Worm (Caenorhabditis elegans) whole organism, mixed stage, embryonic: ENCODE measurements around the gene gldi-8.
A peak's percentile ranks its signal among the peaks of the same experiment; 100 is the strongest.

Experiments used
- M03D4.4 ChIP-seq: sonication (generic microtip); optimal IDR thresholded peaks from 2 replicates; lab custom pipeline; 2017; ENCODE audit warnings: mild to moderate bottlenecking, missing genetic modification characterization, missing compliant biosample characterization
- bed-3 ChIP-seq: fragments of 200-800 bp; sonication (Bioruptor generic); optimal IDR thresholded peaks from 3 replicates; lab custom pipeline; 2018; ENCODE audit warnings: mild to moderate bottlenecking, missing genetic modification characterization, moderate library complexity, missing compliant biosample characterization
- blmp-1 ChIP-seq: fragments of 150-350 bp; optimal IDR thresholded peaks from 2 replicates; lab custom pipeline; 2014; ENCODE audit warnings: missing biosample characterization, missing genetic modification characterization
- ceh-39 ChIP-seq: fragments of 150-350 bp; optimal IDR thresholded peaks from 2 replicates; lab custom pipeline; 2014; ENCODE audit warnings: missing biosample characterization, missing genetic modification characterization
- ceh-43 ChIP-seq: fragments of 200-800 bp; sonication (Bioruptor generic); optimal IDR thresholded peaks from 2 replicates; lab custom pipeline; 2018; ENCODE audit warnings: mild to moderate bottlenecking, missing genetic modification characterization, moderate library complexity, missing compliant biosample characterization
- ceh-83 ChIP-seq: fragments of 200-800 bp; sonication (Bioruptor generic); optimal IDR thresholded peaks from 2 replicates; lab custom pipeline; 2018; ENCODE audit warnings: mild to moderate bottlenecking, missing genetic modification characterization, missing compliant biosample characterization
- ces-1 ChIP-seq: fragments of 150-350 bp; optimal IDR thresholded peaks from 2 replicates; lab custom pipeline; 2014; ENCODE audit warnings: missing biosample characterization, missing genetic modification reagents, missing genetic modification characterization
- cnd-1 ChIP-seq: fragments of 200-800 bp; sonication (Bioruptor generic); optimal IDR thresholded peaks from 2 replicates; lab custom pipeline; 2018; ENCODE audit warnings: mild to moderate bottlenecking, missing genetic modification characterization, missing compliant biosample characterization
- drap-1 ChIP-seq: fragments of 200-800 bp; sonication (Bioruptor generic); optimal IDR thresholded peaks from 3 replicates; lab custom pipeline; 2018; ENCODE audit warnings: mild to moderate bottlenecking, missing genetic modification characterization, missing compliant biosample characterization
- elt-1 ChIP-seq: sonication (generic microtip); optimal IDR thresholded peaks from 2 replicates; lab custom pipeline; 2017; ENCODE audit warnings: missing genetic modification characterization, mild to moderate bottlenecking, missing compliant biosample characterization, antibody characterized with exemption, moderate library complexity, borderline replicate concordance; ENCODE audit not compliant: insufficient read depth
- elt-3 ChIP-seq: fragments of 150-350 bp; optimal IDR thresholded peaks from 2 replicates; lab custom pipeline; 2014; ENCODE audit warnings: missing biosample characterization, missing genetic modification characterization
- flh-1 ChIP-seq: fragments of 200-800 bp; sonication (Bioruptor generic); optimal IDR thresholded peaks from 2 replicates; lab custom pipeline; 2018; ENCODE audit warnings: mild to moderate bottlenecking, missing genetic modification characterization, moderate library complexity, missing compliant biosample characterization
- ham-2 ChIP-seq: fragments of 200-800 bp; sonication (Bioruptor generic); optimal IDR thresholded peaks from 2 replicates; lab custom pipeline; 2018; ENCODE audit warnings: mild to moderate bottlenecking, missing genetic modification characterization, missing compliant biosample characterization
- hlh-1 ChIP-seq: fragments of 150-350 bp; optimal IDR thresholded peaks from 2 replicates; lab custom pipeline; 2014; ENCODE audit warnings: missing biosample characterization, missing genetic modification reagents, missing genetic modification characterization
- lin-13 ChIP-seq: fragments of 150-350 bp; optimal IDR thresholded peaks from 2 replicates; lab custom pipeline; 2014; ENCODE audit warnings: missing biosample characterization, missing genetic modification characterization
- lin-32 ChIP-seq: fragments of 200-800 bp; sonication (Bioruptor generic); optimal IDR thresholded peaks from 2 replicates; lab custom pipeline; 2018; ENCODE audit warnings: mild to moderate bottlenecking, missing genetic modification characterization, missing compliant biosample characterization
- lsy-2 ChIP-seq: fragments of 150-350 bp; optimal IDR thresholded peaks from 2 replicates; lab custom pipeline; 2014; ENCODE audit warnings: missing biosample characterization, missing genetic modification characterization
- mab-5 ChIP-seq: fragments of 150-350 bp; optimal IDR thresholded peaks from 2 replicates; lab custom pipeline; 2014; ENCODE audit warnings: missing biosample characterization, missing genetic modification characterization
- mep-1 ChIP-seq: fragments of 150-350 bp; optimal IDR thresholded peaks from 2 replicates; lab custom pipeline; 2017; ENCODE audit warnings: missing biosample characterization, missing genetic modification reagents, missing genetic modification characterization, inconsistent platforms
- mls-2 ChIP-seq: sonication (generic microtip); optimal IDR thresholded peaks from 2 replicates; lab custom pipeline; 2016; ENCODE audit warnings: mild to moderate bottlenecking, missing genetic modification characterization, moderate library complexity, missing compliant biosample characterization
- nhr-12 ChIP-seq: fragments of 150-350 bp; optimal IDR thresholded peaks from 2 replicates; lab custom pipeline; 2014; ENCODE audit warnings: missing biosample characterization, missing genetic modification characterization
- nhr-2 ChIP-seq: fragments of 150-350 bp; optimal IDR thresholded peaks from 2 replicates; lab custom pipeline; 2014; ENCODE audit warnings: missing biosample characterization, missing genetic modification characterization
- nhr-237 ChIP-seq: fragments of 150-350 bp; optimal IDR thresholded peaks from 2 replicates; lab custom pipeline; 2014; ENCODE audit warnings: missing biosample characterization, missing genetic modification characterization
- nhr-28 ChIP-seq: fragments of 150-350 bp; optimal IDR thresholded peaks from 2 replicates; lab custom pipeline; 2014; ENCODE audit warnings: missing biosample characterization, missing genetic modification characterization
- nhr-76 ChIP-seq: sonication (generic microtip); optimal IDR thresholded peaks from 2 replicates; lab custom pipeline; 2017; ENCODE audit warnings: missing biosample characterization, missing genetic modification characterization
- pha-4 ChIP-seq: fragments of 150-350 bp; optimal IDR thresholded peaks from 2 replicates; lab custom pipeline; 2018; ENCODE audit warnings: missing biosample characterization, missing genetic modification reagents, missing genetic modification characterization
- sem-2 ChIP-seq: fragments of 200-800 bp; sonication (Bioruptor generic); optimal IDR thresholded peaks from 2 replicates; lab custom pipeline; 2018; ENCODE audit warnings: mild to moderate bottlenecking, missing genetic modification characterization, missing compliant biosample characterization
- snpc-4 ChIP-seq: fragments of 150-350 bp; optimal IDR thresholded peaks from 2 replicates; lab custom pipeline; 2014; ENCODE audit warnings: missing biosample characterization, missing genetic modification characterization
- sptf-1 ChIP-seq: sonication (generic microtip); optimal IDR thresholded peaks from 2 replicates; lab custom pipeline; 2017; ENCODE audit warnings: mild to moderate bottlenecking, missing genetic modification characterization, moderate library complexity, missing compliant biosample characterization
- tbx-8 ChIP-seq: fragments of 200-800 bp; sonication (Bioruptor generic); optimal IDR thresholded peaks from 2 replicates; lab custom pipeline; 2018; ENCODE audit warnings: mild to moderate bottlenecking, missing genetic modification characterization, moderate library complexity, missing compliant biosample characterization
- unc-120 ChIP-seq: sonication (generic microtip); optimal IDR thresholded peaks from 2 replicates; lab custom pipeline; 2017; ENCODE audit warnings: missing genetic modification characterization, missing compliant biosample characterization; ENCODE audit not compliant: poor library complexity, severe bottlenecking
- unc-39 ChIP-seq: fragments of 150-350 bp; optimal IDR thresholded peaks from 2 replicates; lab custom pipeline; 2014; ENCODE audit warnings: missing biosample characterization, missing genetic modification characterization
- unc-62 ChIP-seq: fragments of 150-350 bp; optimal IDR thresholded peaks from 2 replicates; lab custom pipeline; 2014; ENCODE audit warnings: missing biosample characterization, missing genetic modification reagents, missing genetic modification characterization
- zip-8 ChIP-seq: fragments of 150-350 bp; optimal IDR thresholded peaks from 2 replicates; lab custom pipeline; 2014; ENCODE audit warnings: missing biosample characterization, missing genetic modification characterization
- ztf-11 ChIP-seq: fragments of 150-350 bp; optimal IDR thresholded peaks from 2 replicates; lab custom pipeline; 2014; ENCODE audit warnings: missing biosample characterization, missing genetic modification characterization

The gldi-8 gene

ce11 chrIII:12613138-12613915, 13.8 kb upstream of the gldi-8 start:
- TF ChIP-seq sptf-1 (tag; lab: Kevin White, UChicago) (peak; percentile 63), unc-120 (tag; lab: Kevin White, UChicago) (peak; percentile 25), hlh-1 (tag; lab: Kevin White, UChicago) (peak; percentile 76), nhr-2 (tag; lab: Kevin White, UChicago) (peak; percentile 84), ceh-43 (peak; percentile 71), mls-2 (peak; percentile 56), ham-2 (GFP tag; lab: Kevin White, UChicago) (peak; percentile 43), cnd-1 (tag; lab: Kevin White, UChicago) (peak; percentile 56), zip-8 (tag; lab: Kevin White, UChicago) (no peak), nhr-76 (tag; lab: Kevin White, UChicago) (no peak), lin-32 (GFP tag; lab: Kevin White, UChicago) (peak; percentile 68), ces-1 (GFP tag; lab: Kevin White, UChicago) (peak; percentile 11), nhr-237 (no peak), ceh-83 (GFP tag; lab: Kevin White, UChicago) (peak; percentile 37), lin-13 (tag; lab: Kevin White, UChicago) (no peak), drap-1 (GFP tag; lab: Kevin White, UChicago) (peak; percentile 32), unc-62 (GFP tag; lab: Kevin White, UChicago) (peak; percentile 81), ztf-11 (tag; lab: Kevin White, UChicago) (peak; percentile 7)

DNA sequence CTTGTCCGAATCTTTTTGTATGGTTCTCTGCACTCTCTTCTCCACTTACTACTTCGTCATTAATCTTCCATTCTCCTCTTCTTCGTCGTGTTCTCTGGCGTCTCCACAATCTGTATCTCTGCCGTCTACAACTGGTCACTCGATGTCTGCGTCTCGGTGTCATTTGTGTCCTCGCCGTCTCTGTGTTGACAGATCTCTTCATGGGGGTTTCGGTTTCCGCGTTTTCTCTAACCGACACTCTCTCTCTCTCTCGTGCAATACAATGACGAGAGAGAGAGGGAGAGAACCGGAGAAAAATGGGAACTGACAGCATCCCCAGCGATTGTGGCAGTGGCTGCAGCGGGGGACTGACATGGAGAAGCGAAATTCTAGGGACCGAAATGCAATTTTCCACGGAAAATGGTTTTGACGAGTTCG, 13.0 kb upstream of the gldi-8 start:
- TF ChIP-seq ham-2 (GFP tag; lab: Kevin White, UChicago) (peak; percentile 4), flh-1 (GFP tag; lab: Kevin White, UChicago) (no peak), nhr-28 (tag; lab: Kevin White, UChicago) (peak; percentile 3), unc-120 (tag; lab: Kevin White, UChicago) (peak; percentile 80), sem-2 (GFP tag; lab: Kevin White, UChicago) (no peak), lin-13 (tag; lab: Kevin White, UChicago) (peak; percentile 93), nhr-2 (tag; lab: Kevin White, UChicago) (peak; percentile 88), ces-1 (GFP tag; lab: Kevin White, UChicago) (peak; percentile 97), drap-1 (GFP tag; lab: Kevin White, UChicago) (peak; percentile 44), elt-3 (tag; lab: Kevin White, UChicago) (peak; percentile 93), nhr-76 (tag; lab: Kevin White, UChicago) (no peak), tbx-8 (GFP tag; lab: Kevin White, UChicago) (no peak), lin-32 (GFP tag; lab: Kevin White, UChicago) (peak; percentile 28), mep-1 (tag; lab: Kevin White, UChicago) (peak; percentile 96), ceh-39 (tag; lab: Kevin White, UChicago) (peak; percentile 92), hlh-1 (tag; lab: Kevin White, UChicago) (peak; percentile 96), ceh-83 (GFP tag; lab: Kevin White, UChicago) (no peak), elt-1 (tag; lab: Kevin White, UChicago) (peak; percentile 26), cnd-1 (tag; lab: Kevin White, UChicago) (peak; percentile 79), blmp-1 (tag; lab: Kevin White, UChicago) (peak; percentile 58), lsy-2 (peak; percentile 87), ceh-43 (no peak), zip-8 (tag; lab: Kevin White, UChicago) (no peak), unc-39 (peak; percentile 94), bed-3 (GFP tag; lab: Kevin White, UChicago) (no peak), mls-2 (peak; percentile 84), sptf-1 (tag; lab: Kevin White, UChicago) (peak; percentile 84), snpc-4 (no peak), unc-62 (GFP tag; lab: Kevin White, UChicago) (peak; percentile 100), ztf-11 (tag; lab: Kevin White, UChicago) (peak; percentile 95), nhr-12 (tag; lab: Kevin White, UChicago) (peak; percentile 33), pha-4 (peak; percentile 100), mab-5 (tag; lab: Kevin White, UChicago) (peak; percentile 84), M03D4.4 (tag; lab: Kevin White, UChicago) (peak; percentile 30), nhr-237 (peak; percentile 96)
